Fruit fly (Drosophila melanogaster) whole organism: ENCODE data around the gene CG31278.

Source experiments
- CG8478 ChIP-seq: fragments of >200 bp; optimal IDR thresholded peaks from 2 replicates; lab custom pipeline; 2018; ENCODE audit warnings: inconsistent platforms
- Dll ChIP-seq: fragments of >200 bp; optimal IDR thresholded peaks from 2 replicates; lab custom pipeline; 2017
- pan ChIP-seq: fragments of >200 bp; optimal IDR thresholded peaks from 2 replicates; lab custom pipeline; 2017
- psq ChIP-seq: fragments of >200 bp; optimal IDR thresholded peaks from 2 replicates; lab custom pipeline; 2017
- usp ChIP-seq: fragments of >200 bp; optimal IDR thresholded peaks from 2 replicates; lab custom pipeline; 2017; ENCODE audit warnings: missing biosample characterization, missing genetic modification characterization, mixed read lengths

- TF ChIP-seq psq = no peak
- TF ChIP-seq Dll (lab: Kevin White, UChicago) = no peak
- no peak for TF ChIP-seq usp (GFP tag; lab: Kevin White, UChicago)
- TF ChIP-seq pan = no peak
- TF ChIP-seq CG8478 (lab: Kevin White, UChicago) = no peak
These were observed 38.2 kb downstream of the CG31278 start for dm6 chr3R:10669950-10670349.
